Fruit fly (Drosophila melanogaster): Measurements from ENCODE around the gene Mst36Fa.

Mst36Fa gene

dm6 chr2L:18676948-18677820 is at the start of gene Mst36Fa, which contains the start of gene CG31751 (continued):
- TF ChIP-seq tx (GFP tag; optimal IDR thresholded peaks at IDR 0.05) (peak; percentile 78), tll (GFP tag; optimal IDR thresholded peaks at IDR 0.05) (no peak), Spps (tag; optimal IDR thresholded peaks at IDR 0.05) (no peak), CG6175 (GFP tag; IDR thresholded peaks at IDR 0.05) (peak; percentile 46; the same call in 1 of the 3 replicates), CG9817 (tag; optimal IDR thresholded peaks at IDR 0.05) (peak; percentile 74), bcd (GFP tag; optimal IDR thresholded peaks at IDR 0.05) (peak; percentile 72), CG31441 (GFP tag; IDR thresholded peaks at IDR 0.05) (no peak; the same call in 1 of the 2 replicates), Atf6 (GFP tag; IDR thresholded peaks at IDR 0.05) (peak; percentile 83), CG11560 (tag; IDR thresholded peaks at IDR 0.05) (no peak), CG18262 (tag; optimal IDR thresholded peaks at IDR 0.05) (peak; percentile 57), CG14050 (GFP tag; IDR thresholded peaks at IDR 0.05) (peak; percentile 33; the same call in 1 of the 3 replicates), Nf-YA (GFP tag; IDR thresholded peaks at IDR 0.05) (peak; percentile 73), CG6854 (GFP tag; optimal IDR thresholded peaks at IDR 0.05) (peak; percentile 89), CG4404 (GFP tag; IDR thresholded peaks at IDR 0.05) (no peak), Xbp1 (GFP tag; optimal IDR thresholded peaks at IDR 0.05) (peak; percentile 27), peb (GFP tag; IDR thresholded peaks at IDR 0.05) (no peak), CG4328 (GFP tag; optimal IDR thresholded peaks at IDR 0.05) (peak; percentile 84), CG2129 (GFP tag; IDR thresholded peaks at IDR 0.05; ENCODE audit: partially characterized antibody) (no peak), hbn (GFP tag; IDR thresholded peaks at IDR 0.05; ENCODE audit: partially characterized antibody) (no peak), CG10267 (tag; optimal IDR thresholded peaks at IDR 0.05) (peak; percentile 90), CG1529 (GFP tag; optimal IDR thresholded peaks at IDR 0.05) (peak; percentile 82), CHES-1-like (GFP tag; optimal IDR thresholded peaks at IDR 0.05) (peak; percentile 75), CG10147 (GFP tag; optimal IDR thresholded peaks at IDR 0.05) (no peak), D (optimal IDR thresholded peaks at IDR 0.05) (no peak), D (GFP tag; optimal IDR thresholded peaks at IDR 0.05) (peak; percentile 83), onecut (GFP tag; IDR thresholded peaks at IDR 0.05) (peak; percentile 74), disco-r (GFP tag; optimal IDR thresholded peaks at IDR 0.05) (peak; percentile 77), CG7963 (GFP tag; IDR thresholded peaks at IDR 0.05; ENCODE audit: partially characterized antibody) (no peak), CG18599 (GFP tag; optimal IDR thresholded peaks at IDR 0.05) (peak; percentile 91), grn (GFP tag; optimal IDR thresholded peaks at IDR 0.05) (peak; percentile 86), CG14710 (tag; optimal IDR thresholded peaks at IDR 0.05) (peak; percentile 57), zfh2 (GFP tag; optimal IDR thresholded peaks at IDR 0.05) (peak; percentile 31), CG14965 (GFP tag; optimal IDR thresholded peaks at IDR 0.05; ENCODE audit: borderline replicate concordance) (peak; percentile 67), klu (GFP tag; IDR thresholded peaks at IDR 0.05) (no peak), HmgZ (tag; optimal IDR thresholded peaks at IDR 0.05) (peak; percentile 68), sc (optimal IDR thresholded peaks at IDR 0.05) (no peak), sc (GFP tag; optimal IDR thresholded peaks at IDR 0.05) (peak; percentile 76), CG15696 (tag; optimal IDR thresholded peaks at IDR 0.05) (peak; percentile 7), gfzf (GFP tag; optimal IDR thresholded peaks at IDR 0.05) (peak; percentile 54), CG7372 (GFP tag; IDR thresholded peaks at IDR 0.05) (peak; percentile 71), p53 (GFP tag; optimal IDR thresholded peaks at IDR 0.05) (peak; percentile 63), ken (GFP tag; IDR thresholded peaks at IDR 0.05) (peak; percentile 4; the same call in 1 of the 3 replicates), CG17328 (GFP tag; IDR thresholded peaks at IDR 0.05) (0 out of 2 replicates have a peak, but pooled peaks have one; percentile 32), CG12219 (GFP tag; optimal IDR thresholded peaks at IDR 0.05) (peak; percentile 82), sob (GFP tag; IDR thresholded peaks at IDR 0.05) (peak; percentile 79), sens-2 (GFP tag; IDR thresholded peaks at IDR 0.05) (no peak), Sry-β (GFP tag; optimal IDR thresholded peaks at IDR 0.05) (peak; percentile 62), Ets65A (GFP tag) (no peak), B-H1 (GFP tag; IDR thresholded peaks at IDR 0.05) (peak; percentile 52; the same call in 1 of the 3 replicates)

Data from whole organism, embryonic.